Worm (Caenorhabditis elegans) whole organism, L4 larva: ENCODE measurements around the gene T28C6.8.

Source experiments
- attf-4 ChIP-seq: sonication (generic microtip); optimal IDR thresholded peaks from 3 replicates; lab custom pipeline; 2017; ENCODE audit warnings: missing biosample characterization, missing genetic modification characterization
- dpl-1 ChIP-seq: fragments of 150-350 bp; optimal IDR thresholded peaks from 2 replicates; lab custom pipeline; 2014; ENCODE audit warnings: missing biosample characterization, missing genetic modification reagents, missing genetic modification characterization
- ztf-11 ChIP-seq: fragments of 150-350 bp; optimal IDR thresholded peaks from 2 replicates; lab custom pipeline; 2014; ENCODE audit warnings: missing biosample characterization, missing genetic modification characterization

DNA sequence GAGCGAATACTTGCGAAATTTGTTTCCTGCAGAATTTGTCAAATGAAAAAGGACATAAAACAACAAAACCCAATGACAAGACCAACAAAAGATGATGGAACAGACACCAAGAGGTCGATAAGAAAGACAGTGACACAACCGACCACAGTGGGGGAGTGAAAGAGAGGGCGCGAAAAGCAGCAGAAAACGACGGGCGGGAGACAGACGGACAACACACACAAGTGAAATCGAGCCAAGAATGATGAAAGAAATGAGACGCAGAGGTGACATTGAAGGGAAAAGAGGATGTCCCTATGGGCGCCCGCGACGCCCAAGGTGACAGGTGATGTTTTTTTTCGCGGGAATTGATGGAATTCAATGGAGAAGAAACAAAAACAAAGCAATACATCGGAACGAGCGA is 35.6 kb upstream of the T28C6.8 start:
- TF ChIP-seq attf-4 (tag; lab: Kevin White, UChicago) (no peak), ztf-11 (tag; lab: Kevin White, UChicago) (no peak), dpl-1 (GFP tag; lab: Kevin White, UChicago) (peak; percentile 64)
